Worm (Caenorhabditis elegans) whole organism, midembryonic: ENCODE data around the gene cal-4.
A peak's percentile ranks its signal among the peaks of the same experiment; 100 is the strongest.

Experiments used
- T22C8.4 ChIP-seq: fragments of 200-800 bp; sonication (Bioruptor generic); IDR thresholded peaks from 2 replicates; pipeline ENCODE4 v1.3.6; 2022; ENCODE audit warnings: missing genetic modification characterization, missing compliant biosample characterization
- cog-1 ChIP-seq: sonication (generic microtip); optimal IDR thresholded peaks from 2 replicates; lab custom pipeline; 2016; ENCODE audit warnings: missing genetic modification characterization, missing compliant biosample characterization
- flt-1 ChIP-seq: fragments of 200-800 bp; sonication (Bioruptor generic); IDR thresholded peaks from 2 replicates; pipeline ENCODE4 v1.3.6; 2022; ENCODE audit warnings: missing genetic modification characterization, missing compliant biosample characterization
- klf-2 ChIP-seq: fragments of 200-800 bp; sonication (Bioruptor generic); conservative IDR thresholded peaks from 2 replicates; pipeline ENCODE4 v1.3.6; 2022; ENCODE audit warnings: missing genetic modification reagents, missing genetic modification characterization, missing compliant biosample characterization
- med-1 ChIP-seq: sonication (generic microtip); optimal IDR thresholded peaks from 2 replicates; lab custom pipeline; 2017; ENCODE audit warnings: missing genetic modification characterization, mild to moderate bottlenecking, missing compliant biosample characterization, antibody characterized with exemption, missing genetic modification reagents; ENCODE audit not compliant: insufficient read depth
- ref-1 ChIP-seq: fragments of 200-800 bp; sonication (Bioruptor generic); conservative IDR thresholded peaks from 2 replicates; pipeline ENCODE4 v1.3.6; 2022; ENCODE audit warnings: missing genetic modification reagents, missing genetic modification characterization, missing compliant biosample characterization
- tab-1 ChIP-seq: fragments of 200-800 bp; sonication (Bioruptor generic); IDR thresholded peaks from 2 replicates; pipeline ENCODE4 v1.3.6; 2022; ENCODE audit warnings: missing genetic modification characterization, missing compliant biosample characterization
- ztf-23 ChIP-seq: fragments of 200-800 bp; sonication (Bioruptor generic); IDR thresholded peaks from 2 replicates; pipeline ENCODE4 v1.3.6; 2022; ENCODE audit warnings: missing genetic modification reagents, missing genetic modification characterization, missing compliant biosample characterization
- ztf-29 ChIP-seq: fragments of 200-800 bp; sonication (Bioruptor generic); IDR thresholded peaks from 2 replicates; pipeline ENCODE4 v1.3.6; 2022; ENCODE audit warnings: missing genetic modification reagents, missing genetic modification characterization, missing compliant biosample characterization

The cal-4 gene

ce11 chrIV:10500481-10500880, 20.7 kb upstream of the cal-4 start:
- no peak for TF ChIP-seq ztf-29
- no peak for TF ChIP-seq klf-2 (GFP tag; lab: Robert Waterston, UW)
- no peak for TF ChIP-seq flt-1 (GFP tag; lab: Robert Waterston, UW)
- no peak for TF ChIP-seq med-1
- no peak for TF ChIP-seq T22C8.4 (GFP tag; lab: Robert Waterston, UW)

- TF ChIP-seq tab-1 (GFP tag; lab: Robert Waterston, UW) (no peak), ztf-23 (GFP tag; lab: Robert Waterston, UW) (no peak), flt-1 (GFP tag; lab: Robert Waterston, UW) (no peak), med-1 (no peak), ref-1 (no peak), klf-2 (GFP tag; lab: Robert Waterston, UW) (no peak), T22C8.4 (GFP tag; lab: Robert Waterston, UW) (no peak), ztf-29 (no peak), cog-1 (tag; lab: Kevin White, UChicago) (no peak)
Measured at ce11 chrIV:10501550-10502240, 19.5 kb upstream of the cal-4 start, which contains the start of gene tax-6. TSS of gene tax-6 (minus strand) at chrIV:10501600.

ce11 chrIV:10502345-10502744, 18.9 kb upstream of the cal-4 start:
- TF ChIP-seq flt-1 (GFP tag; lab: Robert Waterston, UW) = no peak
- no peak for TF ChIP-seq T22C8.4 (GFP tag; lab: Robert Waterston, UW)
- no peak for TF ChIP-seq ref-1
- no peak for TF ChIP-seq tab-1 (GFP tag; lab: Robert Waterston, UW)

- TF ChIP-seq klf-2 (GFP tag; lab: Robert Waterston, UW) (no peak), tab-1 (GFP tag; lab: Robert Waterston, UW) (no peak), cog-1 (tag; lab: Kevin White, UChicago) (peak; percentile 38), ztf-23 (GFP tag; lab: Robert Waterston, UW) (no peak), ref-1 (no peak), ztf-29 (no peak), med-1 (no peak), flt-1 (GFP tag; lab: Robert Waterston, UW) (no peak), T22C8.4 (GFP tag; lab: Robert Waterston, UW) (peak; percentile 75)
Measured at ce11 chrIV:10503750-10504232, 17.4 kb upstream of the cal-4 start.

ce11 chrIV:10505016-10505415, 16.2 kb upstream of the cal-4 start:
- TF ChIP-seq cog-1 (tag; lab: Kevin White, UChicago) = no peak
- TF ChIP-seq flt-1 (GFP tag; lab: Robert Waterston, UW) = 0 out of 2 replicates have a peak, but pooled peaks have one; percentile 11

- TF ChIP-seq tab-1 (GFP tag; lab: Robert Waterston, UW) (no peak), T22C8.4 (GFP tag; lab: Robert Waterston, UW) (no peak), cog-1 (tag; lab: Kevin White, UChicago) (no peak), flt-1 (GFP tag; lab: Robert Waterston, UW) (no peak), ztf-29 (no peak), ref-1 (no peak), med-1 (no peak), ztf-23 (GFP tag; lab: Robert Waterston, UW) (no peak), klf-2 (GFP tag; lab: Robert Waterston, UW) (no peak)
Measured at ce11 chrIV:10506016-10506415, 15.2 kb upstream of the cal-4 start.

- TF ChIP-seq ztf-29 (no peak), ref-1 (no peak), tab-1 (GFP tag; lab: Robert Waterston, UW) (no peak), ztf-23 (GFP tag; lab: Robert Waterston, UW) (no peak), klf-2 (GFP tag; lab: Robert Waterston, UW) (no peak), flt-1 (GFP tag; lab: Robert Waterston, UW) (no peak), cog-1 (tag; lab: Kevin White, UChicago) (no peak), T22C8.4 (GFP tag; lab: Robert Waterston, UW) (no peak), med-1 (no peak)
Measured at ce11 chrIV:10507586-10507985, 13.6 kb upstream of the cal-4 start.

ce11 chrIV:10511432-10511831, 9.8 kb upstream of the cal-4 start:
- TF ChIP-seq med-1 (no peak), cog-1 (tag; lab: Kevin White, UChicago) (no peak), klf-2 (GFP tag; lab: Robert Waterston, UW) (no peak), T22C8.4 (GFP tag; lab: Robert Waterston, UW) (no peak), ztf-29 (no peak), tab-1 (GFP tag; lab: Robert Waterston, UW) (no peak), flt-1 (GFP tag; lab: Robert Waterston, UW) (no peak), ztf-23 (GFP tag; lab: Robert Waterston, UW) (no peak), ref-1 (no peak)

ce11 chrIV:10512752-10513151, 8.5 kb upstream of the cal-4 start:
- TF ChIP-seq flt-1 (GFP tag; lab: Robert Waterston, UW) = no peak
- no peak for TF ChIP-seq tab-1 (GFP tag; lab: Robert Waterston, UW)
- no peak for TF ChIP-seq ztf-29
- TF ChIP-seq klf-2 (GFP tag; lab: Robert Waterston, UW) = no peak
- no peak for TF ChIP-seq ref-1
- TF ChIP-seq cog-1 (tag; lab: Kevin White, UChicago) = no peak
- TF ChIP-seq med-1 = no peak
- no peak for TF ChIP-seq ztf-23 (GFP tag; lab: Robert Waterston, UW)
- TF ChIP-seq T22C8.4 (GFP tag; lab: Robert Waterston, UW) = no peak

ce11 chrIV:10513266-10513665, 7.9 kb upstream of the cal-4 start:
- TF ChIP-seq klf-2 (GFP tag; lab: Robert Waterston, UW) (no peak), flt-1 (GFP tag; lab: Robert Waterston, UW) (no peak), tab-1 (GFP tag; lab: Robert Waterston, UW) (no peak), T22C8.4 (GFP tag; lab: Robert Waterston, UW) (no peak), cog-1 (tag; lab: Kevin White, UChicago) (no peak), med-1 (no peak), ref-1 (no peak), ztf-29 (no peak), ztf-23 (GFP tag; lab: Robert Waterston, UW) (no peak)
